Worm (Caenorhabditis elegans) whole organism, L4 larva: ENCODE data around the gene C36B7.5.

ENCODE experiments used
- F49E8.2 ChIP-seq: sonication (generic microtip); optimal IDR thresholded peaks from 2 replicates; lab custom pipeline; 2016; ENCODE audit warnings: missing compliant biosample characterization, mild to moderate bottlenecking, missing genetic modification characterization, borderline replicate concordance
- R02D3.7 ChIP-seq: fragments of 150-350 bp; sonication (generic microtip); optimal IDR thresholded peaks from 3 replicates; lab custom pipeline; 2014; ENCODE audit warnings: missing biosample characterization, missing genetic modification characterization
- Y75B8A.6 ChIP-seq: fragments of 200-800 bp; sonication (Bioruptor generic); IDR thresholded peaks from 2 replicates; pipeline ENCODE4 v1.3.6; 2022; ENCODE audit warnings: missing genetic modification reagents, missing genetic modification characterization, missing compliant biosample characterization
- aha-1 ChIP-seq: fragments of 150-350 bp; peaks from one replicate; lab custom pipeline; 2014; ENCODE audit warnings: missing biosample characterization, missing genetic modification characterization
- lin-15B ChIP-seq: fragments of 150-350 bp; sonication (generic microtip); optimal IDR thresholded peaks from 3 replicates; lab custom pipeline; 2014; ENCODE audit warnings: missing biosample characterization, missing genetic modification characterization
- nhr-28 ChIP-seq: fragments of 150-350 bp; optimal IDR thresholded peaks from 2 replicates; lab custom pipeline; 2014; ENCODE audit warnings: missing biosample characterization, missing genetic modification characterization
- nhr-77 ChIP-seq: fragments of 150-350 bp; optimal IDR thresholded peaks from 2 replicates; lab custom pipeline; 2014; ENCODE audit warnings: missing biosample characterization, missing genetic modification characterization
- ztf-11 ChIP-seq: fragments of 150-350 bp; optimal IDR thresholded peaks from 2 replicates; lab custom pipeline; 2014; ENCODE audit warnings: missing biosample characterization, missing genetic modification characterization

DNA sequence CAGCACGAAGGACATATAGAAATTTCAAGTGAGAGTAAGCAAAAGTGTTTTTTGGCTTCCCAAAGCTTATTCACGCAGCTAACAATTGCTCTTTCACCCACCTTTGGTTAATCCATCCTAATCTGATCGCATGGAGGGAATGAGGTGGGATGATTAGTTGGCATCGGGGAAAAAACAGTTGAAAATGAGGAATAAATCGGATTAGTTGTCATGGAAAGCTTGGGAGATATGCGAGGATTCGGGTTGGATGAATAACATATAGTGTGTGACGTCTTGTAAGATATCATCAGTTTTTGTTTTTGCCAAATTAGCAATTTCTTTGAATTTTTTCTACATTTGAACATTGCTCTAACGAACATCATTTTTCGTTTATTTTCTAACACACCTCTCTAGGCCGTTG is 32.4 kb upstream of the C36B7.5 start:
- TF ChIP-seq lin-15B (tag; lab: Kevin White, UChicago) (no peak), F49E8.2 (no peak), nhr-28 (tag; lab: Kevin White, UChicago) (no peak), Y75B8A.6 (no peak), R02D3.7 (tag; lab: Kevin White, UChicago) (no peak), aha-1 (no peak), ztf-11 (tag; lab: Kevin White, UChicago) (no peak), nhr-77 (no peak)
